Fruit fly (Drosophila melanogaster) whole organism, prepupa: ENCODE measurements around the gene RpS19a.
A peak's percentile ranks its signal among the peaks of the same experiment; 100 is the strongest.

Experiments used
- CG10631 ChIP-seq: fragments of 200-800 bp; sonication (Bioruptor generic); optimal IDR thresholded peaks from 2 replicates; lab custom pipeline; 2016; ENCODE audit warnings: missing biosample characterization, missing genetic modification characterization
- CG10669 ChIP-seq: fragments of 200-800 bp; sonication (Bioruptor generic); optimal IDR thresholded peaks from 3 replicates; lab custom pipeline; 2018; ENCODE audit warnings: missing biosample characterization, mild to moderate bottlenecking, missing genetic modification characterization, moderate library complexity
- CG11294 ChIP-seq: fragments of 200-800 bp; sonication (Bioruptor generic); IDR thresholded peaks from 2 replicates; pipeline ENCODE4 v1.3.6; 2022; ENCODE audit warnings: missing biosample characterization, missing genetic modification characterization
- CG11762 ChIP-seq: fragments of 200-800 bp; sonication (Bioruptor generic); optimal IDR thresholded peaks from 3 replicates; lab custom pipeline; 2016; ENCODE audit warnings: missing biosample characterization, missing genetic modification characterization; ENCODE audit not compliant: insufficient read depth
- CG11902 ChIP-seq: fragments of 200-800 bp; sonication (Bioruptor generic); optimal IDR thresholded peaks from 3 replicates; lab custom pipeline; 2016; ENCODE audit warnings: missing biosample characterization, missing genetic modification characterization
- CG15336 ChIP-seq: fragments of 200-800 bp; sonication (Bioruptor generic); IDR thresholded peaks from 2 replicates; pipeline ENCODE4 v1.3.6; 2022; ENCODE audit warnings: missing biosample characterization, missing genetic modification characterization
- CG1621 ChIP-seq: fragments of 200-800 bp; sonication (Bioruptor generic); optimal IDR thresholded peaks from 3 replicates; lab custom pipeline; 2018; ENCODE audit warnings: missing biosample characterization, mild to moderate bottlenecking, missing genetic modification characterization
- CG16779 ChIP-seq: fragments of 200-800 bp; sonication (Bioruptor generic); optimal IDR thresholded peaks from 3 replicates; lab custom pipeline; 2017; ENCODE audit warnings: missing biosample characterization, mild to moderate bottlenecking, missing genetic modification characterization
- CG31627 ChIP-seq: fragments of 200-800 bp; sonication (Bioruptor generic); optimal IDR thresholded peaks from 3 replicates; lab custom pipeline; 2016; ENCODE audit warnings: missing biosample characterization, missing genetic modification characterization
- CG32006 ChIP-seq: fragments of 200-800 bp; sonication (Bioruptor generic); optimal IDR thresholded peaks from 3 replicates; lab custom pipeline; 2017; ENCODE audit warnings: missing biosample characterization, mild to moderate bottlenecking, missing genetic modification characterization
- CG3919 ChIP-seq: fragments of 200-800 bp; sonication (Bioruptor generic); optimal IDR thresholded peaks from 3 replicates; lab custom pipeline; 2016; ENCODE audit warnings: missing biosample characterization, missing genetic modification characterization
- CG4318 ChIP-seq: fragments of 200-800 bp; sonication (Bioruptor generic); optimal IDR thresholded peaks from 3 replicates; lab custom pipeline; 2017; ENCODE audit warnings: missing biosample characterization, mild to moderate bottlenecking, missing genetic modification characterization
- CG6163 ChIP-seq: fragments of 200-800 bp; sonication (Bioruptor generic); IDR thresholded peaks from 3 replicates; pipeline ENCODE4 v1.3.6; 2022; ENCODE audit warnings: missing biosample characterization, missing genetic modification characterization
- CG6276 ChIP-seq: fragments of 200-800 bp; sonication (Bioruptor generic); optimal IDR thresholded peaks from 2 replicates; lab custom pipeline; 2017; ENCODE audit warnings: missing biosample characterization, mild to moderate bottlenecking, missing genetic modification characterization
- CG6792 ChIP-seq: fragments of 200-800 bp; sonication (Bioruptor generic); optimal IDR thresholded peaks from 3 replicates; lab custom pipeline; 2016; ENCODE audit warnings: missing biosample characterization, missing genetic modification characterization
- CG6808 ChIP-seq: fragments of 200-800 bp; sonication (Bioruptor generic); optimal IDR thresholded peaks from 3 replicates; lab custom pipeline; 2017; ENCODE audit warnings: missing biosample characterization, missing genetic modification characterization, mild to moderate bottlenecking, moderate library complexity, missing genetic modification reagents
- CG6854 ChIP-seq: fragments of 200-800 bp; sonication (Bioruptor generic); optimal IDR thresholded peaks from 2 replicates; lab custom pipeline; 2017; ENCODE audit warnings: missing biosample characterization, mild to moderate bottlenecking, missing genetic modification characterization
- CG7368 ChIP-seq: fragments of 200-800 bp; sonication (Bioruptor generic); optimal IDR thresholded peaks from 3 replicates; lab custom pipeline; 2016; ENCODE audit warnings: missing biosample characterization, missing genetic modification characterization
- CG8119 ChIP-seq: fragments of 200-800 bp; sonication (Bioruptor generic); IDR thresholded peaks from 3 replicates; pipeline ENCODE4 v1.3.6; 2022; ENCODE audit warnings: missing biosample characterization, missing genetic modification characterization
- CG8319 ChIP-seq: fragments of 200-800 bp; sonication (Bioruptor generic); optimal IDR thresholded peaks from 3 replicates; lab custom pipeline; 2016; ENCODE audit warnings: missing biosample characterization, missing genetic modification characterization
- CG8632 ChIP-seq: fragments of 200-800 bp; sonication (Bioruptor generic); optimal IDR thresholded peaks from 3 replicates; lab custom pipeline; 2016; ENCODE audit warnings: missing biosample characterization, missing genetic modification characterization
- CG9139 ChIP-seq: fragments of 200-800 bp; sonication (Bioruptor generic); optimal IDR thresholded peaks from 3 replicates; lab custom pipeline; 2017; ENCODE audit warnings: missing biosample characterization, mild to moderate bottlenecking, missing genetic modification characterization
- Eip75B ChIP-seq: fragments of 200-800 bp; sonication (Bioruptor generic); optimal IDR thresholded peaks from 3 replicates; lab custom pipeline; 2016; ENCODE audit warnings: missing biosample characterization, missing genetic modification characterization
- Eip78C ChIP-seq: fragments of 200-800 bp; sonication (Bioruptor generic); peaks from one replicate; lab custom pipeline; 2016; ENCODE audit warnings: missing biosample characterization, missing genetic modification characterization
- Eip93F ChIP-seq: fragments of 200-800 bp; sonication (Bioruptor generic); optimal IDR thresholded peaks from 2 replicates; lab custom pipeline; 2016; ENCODE audit warnings: missing biosample characterization, mild to moderate bottlenecking, missing genetic modification characterization
- Ets21C ChIP-seq: fragments of 200-800 bp; sonication (Bioruptor generic); optimal IDR thresholded peaks from 3 replicates; lab custom pipeline; 2016; ENCODE audit warnings: missing biosample characterization, missing genetic modification characterization
- Ets96B ChIP-seq: fragments of 200-800 bp; optimal IDR thresholded peaks from 2 replicates; lab custom pipeline; 2019; ENCODE audit warnings: missing biosample characterization, mild to moderate bottlenecking, missing genetic modification characterization, moderate library complexity
- Hr39 ChIP-seq: fragments of 200-800 bp; sonication (Bioruptor generic); optimal IDR thresholded peaks from 2 replicates; lab custom pipeline; 2016; ENCODE audit warnings: missing biosample characterization, missing genetic modification characterization
- Hr4 ChIP-seq: fragments of 200-800 bp; sonication (Bioruptor generic); optimal IDR thresholded peaks from 3 replicates; lab custom pipeline; 2016; ENCODE audit warnings: missing biosample characterization, missing genetic modification characterization
- Lpt ChIP-seq: fragments of 200-800 bp; sonication (Bioruptor generic); optimal IDR thresholded peaks from 3 replicates; lab custom pipeline; 2016; ENCODE audit warnings: missing biosample characterization, missing genetic modification characterization
- Met ChIP-seq: fragments of 200-800 bp; sonication (Bioruptor generic); optimal IDR thresholded peaks from 3 replicates; lab custom pipeline; 2016; ENCODE audit warnings: missing biosample characterization, missing genetic modification characterization
- OdsH ChIP-seq: fragments of 200-800 bp; sonication (Bioruptor generic); optimal IDR thresholded peaks from 3 replicates; lab custom pipeline; 2016; ENCODE audit warnings: missing biosample characterization, missing genetic modification characterization
- Smox ChIP-seq: fragments of 200-800 bp; sonication (Bioruptor generic); optimal IDR thresholded peaks from 3 replicates; lab custom pipeline; 2016; ENCODE audit warnings: missing biosample characterization, missing genetic modification characterization
- Sox102F ChIP-seq: fragments of 200-800 bp; sonication (Bioruptor generic); optimal IDR thresholded peaks from 2 replicates; lab custom pipeline; 2016; ENCODE audit warnings: missing biosample characterization, mild to moderate bottlenecking, missing genetic modification characterization
- Sox14 ChIP-seq: fragments of 200-800 bp; sonication (Bioruptor generic); optimal IDR thresholded peaks from 3 replicates; lab custom pipeline; 2016; ENCODE audit warnings: missing biosample characterization, missing genetic modification characterization
- Sox15 ChIP-seq: fragments of 200-800 bp; sonication (Bioruptor generic); optimal IDR thresholded peaks from 3 replicates; lab custom pipeline; 2016; ENCODE audit warnings: missing biosample characterization, missing genetic modification characterization
- achi ChIP-seq: fragments of 200-800 bp; sonication (Bioruptor generic); optimal IDR thresholded peaks from 3 replicates; lab custom pipeline; 2016; ENCODE audit warnings: missing biosample characterization, missing genetic modification characterization
- acj6 ChIP-seq: fragments of 200-800 bp; sonication (Bioruptor generic); optimal IDR thresholded peaks from 3 replicates; lab custom pipeline; 2016; ENCODE audit warnings: missing biosample characterization, missing genetic modification characterization
- cyc ChIP-seq: fragments of 200-800 bp; sonication (Bioruptor generic); optimal IDR thresholded peaks from 3 replicates; lab custom pipeline; 2016; ENCODE audit warnings: missing biosample characterization, missing genetic modification characterization
- dac ChIP-seq: fragments of 200-800 bp; sonication (Bioruptor generic); optimal IDR thresholded peaks from 2 replicates; lab custom pipeline; 2017; ENCODE audit warnings: missing biosample characterization, mild to moderate bottlenecking, missing genetic modification characterization
- dsx ChIP-seq: fragments of 200-800 bp; optimal IDR thresholded peaks from 3 replicates; lab custom pipeline; 2019; ENCODE audit warnings: missing biosample characterization, mild to moderate bottlenecking, missing genetic modification characterization, moderate library complexity; ENCODE audit not compliant: poor library complexity, severe bottlenecking
- eg ChIP-seq: fragments of 200-800 bp; sonication (Bioruptor generic); IDR thresholded peaks from 3 replicates; pipeline ENCODE4 v1.3.6; 2022; ENCODE audit warnings: missing biosample characterization, missing genetic modification characterization
- esn ChIP-seq: fragments of 200-800 bp; sonication (Bioruptor generic); optimal IDR thresholded peaks from 2 replicates; lab custom pipeline; 2016; ENCODE audit warnings: missing biosample characterization, mild to moderate bottlenecking, missing genetic modification characterization, moderate library complexity
- fd85E ChIP-seq: fragments of 200-800 bp; sonication (Bioruptor generic); optimal IDR thresholded peaks from 3 replicates; lab custom pipeline; 2016; ENCODE audit warnings: missing biosample characterization, missing genetic modification characterization
- fkh ChIP-seq: fragments of 200-800 bp; sonication (Bioruptor generic); optimal IDR thresholded peaks from 3 replicates; lab custom pipeline; 2017; ENCODE audit warnings: missing biosample characterization, mild to moderate bottlenecking, missing genetic modification characterization, moderate library complexity
- lz ChIP-seq: fragments of 200-800 bp; sonication (Bioruptor generic); optimal IDR thresholded peaks from 3 replicates; lab custom pipeline; 2016; ENCODE audit warnings: missing biosample characterization, missing genetic modification characterization
- pdm3 ChIP-seq: fragments of 200-800 bp; sonication (Bioruptor generic); optimal IDR thresholded peaks from 3 replicates; lab custom pipeline; 2016; ENCODE audit warnings: missing biosample characterization, missing genetic modification characterization
- spab ChIP-seq: fragments of 200-800 bp; sonication (Bioruptor generic); optimal IDR thresholded peaks from 2 replicates; lab custom pipeline; 2017; ENCODE audit warnings: missing biosample characterization, mild to moderate bottlenecking, missing genetic modification characterization, missing genetic modification reagents
- ss ChIP-seq, 2 experiments: fragments of 200-800 bp; sonication (Bioruptor generic); optimal IDR thresholded peaks; 2 replicates in 1 of 2; 3 replicates in 1 of 2; lab custom pipeline; 2017 to 2018; ENCODE audit warnings: mild to moderate bottlenecking in 2 of 2, missing biosample characterization in 2 of 2, missing genetic modification characterization in 2 of 2, moderate library complexity in 1 of 2
- svp ChIP-seq: fragments of 200-800 bp; sonication (Bioruptor generic); peaks from one replicate; lab custom pipeline; 2016; ENCODE audit warnings: missing biosample characterization, missing genetic modification characterization
- topi ChIP-seq: fragments of 200-800 bp; sonication (Bioruptor generic); optimal IDR thresholded peaks from 3 replicates; lab custom pipeline; 2016; ENCODE audit warnings: missing biosample characterization, missing genetic modification characterization

Gene RpS19a

DNA sequence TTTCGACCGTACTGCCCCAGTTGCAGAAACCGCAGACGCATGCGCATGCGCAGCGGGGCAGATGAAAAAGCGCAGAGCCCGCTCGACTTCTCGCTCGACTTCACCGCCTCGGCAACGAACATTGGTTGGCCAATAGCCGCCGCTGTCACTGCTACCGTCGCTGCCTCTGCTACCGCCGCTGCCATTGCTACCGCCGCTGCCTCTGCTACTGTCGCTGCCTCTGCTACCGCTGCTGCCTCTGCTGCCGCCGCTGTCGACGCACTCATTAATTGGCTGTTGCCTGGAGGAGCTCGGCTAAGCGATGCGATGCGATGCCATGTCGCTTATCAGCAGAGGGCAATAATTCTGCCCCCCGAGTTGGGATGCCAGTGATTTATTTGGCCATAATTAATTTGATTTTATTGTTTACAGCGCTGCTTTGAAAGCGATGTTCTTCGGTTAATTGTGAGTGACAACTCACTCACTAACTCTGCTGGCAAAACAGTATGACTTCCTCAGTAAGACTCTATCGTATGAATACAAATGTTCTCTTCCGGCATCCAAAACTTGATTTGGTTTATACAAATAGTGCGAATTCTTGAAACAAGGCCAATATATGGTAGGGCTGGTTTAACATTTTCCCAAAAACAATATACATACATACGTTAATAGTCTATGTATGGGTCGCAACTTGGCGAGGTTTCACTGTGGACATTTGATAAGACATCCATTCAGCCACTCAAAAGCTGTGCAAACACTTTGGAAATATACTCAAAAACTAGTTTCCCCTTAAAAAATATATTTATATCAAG, 33.2 kb downstream of the RpS19a start:
- TF ChIP-seq Met (GFP tag; lab: Kevin White, UChicago), result peak; percentile 40
- TF ChIP-seq CG11294, result no peak
- no peak for TF ChIP-seq CG6792 (GFP tag; lab: Kevin White, UChicago)
- no peak for TF ChIP-seq CG6808 (GFP tag; lab: Kevin White, UChicago)
- no peak for TF ChIP-seq CG7368
- peak; percentile 19 for TF ChIP-seq CG32006 (GFP tag; lab: Kevin White, UChicago)
- TF ChIP-seq CG3919 (GFP tag; lab: Kevin White, UChicago), result no peak
- no peak for TF ChIP-seq Eip93F
- no peak for TF ChIP-seq spab (GFP tag; lab: Kevin White, UChicago)
- TF ChIP-seq acj6 (GFP tag; lab: Kevin White, UChicago), result peak; percentile 0
- peak; percentile 16 for TF ChIP-seq Hr4 (GFP tag; lab: Kevin White, UChicago)
- TF ChIP-seq dsx (GFP tag; lab: Kevin White, UChicago), result no peak
- TF ChIP-seq fd85E (GFP tag; lab: Kevin White, UChicago), result no peak
- TF ChIP-seq Ets21C, result no peak
- TF ChIP-seq Eip75B (GFP tag; lab: Kevin White, UChicago), result no peak
- peak; percentile 22 for TF ChIP-seq Sox102F (GFP tag; lab: Kevin White, UChicago)
- TF ChIP-seq eg (GFP tag; lab: Robert Waterston, UW), result no peak
- TF ChIP-seq CG6854 (GFP tag; lab: Kevin White, UChicago), result no peak
- TF ChIP-seq CG6276 (GFP tag; lab: Kevin White, UChicago), result no peak
- TF ChIP-seq CG16779 (tag; lab: Kevin White, UChicago), result no peak
- TF ChIP-seq CG15336 (GFP tag; lab: Robert Waterston, UW), result 0 out of 2 replicates have a peak, but pooled peaks have one; percentile 17
- no peak for TF ChIP-seq CG8319 (GFP tag; lab: Kevin White, UChicago)
- no peak for TF ChIP-seq Lpt
- TF ChIP-seq CG31627 (GFP tag; lab: Kevin White, UChicago), result peak; percentile 32
- no peak for TF ChIP-seq achi (GFP tag; lab: Kevin White, UChicago)
- no peak for TF ChIP-seq CG9139 (GFP tag; lab: Kevin White, UChicago)
- no peak for TF ChIP-seq CG10631 (GFP tag; lab: Kevin White, UChicago)
- TF ChIP-seq CG4318 (GFP tag; lab: Kevin White, UChicago), result no peak
- TF ChIP-seq CG10669 (GFP tag; lab: Kevin White, UChicago), result no peak
- peak; percentile 90 for TF ChIP-seq svp (GFP tag; lab: Kevin White, UChicago)
- no peak for TF ChIP-seq Sox14 (GFP tag; lab: Kevin White, UChicago)
- TF ChIP-seq Sox15 (GFP tag; lab: Kevin White, UChicago), result no peak
- no peak for TF ChIP-seq Ets96B (tag; lab: Kevin White, UChicago)
- TF ChIP-seq ss (GFP tag; optimal IDR thresholded peaks at IDR 0.05; lab: Kevin White, UChicago), result no peak
- peak; percentile 6 for TF ChIP-seq lz
- TF ChIP-seq CG11902 (GFP tag; lab: Kevin White, UChicago), result no peak
- TF ChIP-seq cyc (GFP tag; lab: Kevin White, UChicago), result no peak
- peak; percentile 8 for TF ChIP-seq topi (GFP tag; lab: Kevin White, UChicago)
- no peak for TF ChIP-seq dac (GFP tag; lab: Kevin White, UChicago)
- no peak for TF ChIP-seq CG11762
- peak; percentile 28 for TF ChIP-seq Hr39
- TF ChIP-seq fkh, result peak; percentile 1
- TF ChIP-seq CG6163 (GFP tag; lab: Robert Waterston, UW), result no peak
- TF ChIP-seq CG8119 (GFP tag; lab: Robert Waterston, UW), result no peak
- TF ChIP-seq OdsH (GFP tag; lab: Kevin White, UChicago), result peak; percentile 10
- peak; percentile 6 for TF ChIP-seq pdm3 (GFP tag; lab: Kevin White, UChicago)
- no peak for TF ChIP-seq Smox (GFP tag; lab: Kevin White, UChicago)
- TF ChIP-seq CG8632 (GFP tag; lab: Kevin White, UChicago), result no peak
- TF ChIP-seq esn, result peak; percentile 3
- peak; percentile 63 for TF ChIP-seq Eip78C (GFP tag; lab: Kevin White, UChicago)
- no peak for TF ChIP-seq CG1621 (tag; lab: Kevin White, UChicago)
